Fruit fly (Drosophila melanogaster) whole organism, prepupa: ENCODE results near the gene Setx.

Experiments
- Blimp-1 ChIP-seq: fragments of 200-800 bp; sonication (Bioruptor generic); optimal IDR thresholded peaks from 3 replicates; lab custom pipeline; 2017; ENCODE audit warnings: missing biosample characterization, missing genetic modification characterization, mild to moderate bottlenecking, moderate library complexity, missing genetic modification reagents
- CG10669 ChIP-seq: fragments of 200-800 bp; sonication (Bioruptor generic); optimal IDR thresholded peaks from 3 replicates; lab custom pipeline; 2018; ENCODE audit warnings: missing biosample characterization, mild to moderate bottlenecking, missing genetic modification characterization, moderate library complexity
- CG11294 ChIP-seq: fragments of 200-800 bp; sonication (Bioruptor generic); IDR thresholded peaks from 2 replicates; pipeline ENCODE4 v1.3.6; 2022; ENCODE audit warnings: missing biosample characterization, missing genetic modification characterization
- CG11762 ChIP-seq: fragments of 200-800 bp; sonication (Bioruptor generic); optimal IDR thresholded peaks from 3 replicates; lab custom pipeline; 2016; ENCODE audit warnings: missing biosample characterization, missing genetic modification characterization; ENCODE audit not compliant: insufficient read depth
- CG11902 ChIP-seq: fragments of 200-800 bp; sonication (Bioruptor generic); optimal IDR thresholded peaks from 3 replicates; lab custom pipeline; 2016; ENCODE audit warnings: missing biosample characterization, missing genetic modification characterization
- CG15336 ChIP-seq: fragments of 200-800 bp; sonication (Bioruptor generic); IDR thresholded peaks from 2 replicates; pipeline ENCODE4 v1.3.6; 2022; ENCODE audit warnings: missing biosample characterization, missing genetic modification characterization
- CG16779 ChIP-seq: fragments of 200-800 bp; sonication (Bioruptor generic); optimal IDR thresholded peaks from 3 replicates; lab custom pipeline; 2017; ENCODE audit warnings: missing biosample characterization, mild to moderate bottlenecking, missing genetic modification characterization
- CG32006 ChIP-seq: fragments of 200-800 bp; sonication (Bioruptor generic); optimal IDR thresholded peaks from 3 replicates; lab custom pipeline; 2017; ENCODE audit warnings: missing biosample characterization, mild to moderate bottlenecking, missing genetic modification characterization
- CG34406 ChIP-seq: fragments of 200-800 bp; sonication (Bioruptor generic); optimal IDR thresholded peaks from 3 replicates; lab custom pipeline; 2016; ENCODE audit warnings: missing biosample characterization, missing genetic modification characterization
- CG3919 ChIP-seq: fragments of 200-800 bp; sonication (Bioruptor generic); optimal IDR thresholded peaks from 3 replicates; lab custom pipeline; 2016; ENCODE audit warnings: missing biosample characterization, missing genetic modification characterization
- CG4318 ChIP-seq: fragments of 200-800 bp; sonication (Bioruptor generic); optimal IDR thresholded peaks from 3 replicates; lab custom pipeline; 2017; ENCODE audit warnings: missing biosample characterization, mild to moderate bottlenecking, missing genetic modification characterization
- CG6163 ChIP-seq: fragments of 200-800 bp; sonication (Bioruptor generic); IDR thresholded peaks from 3 replicates; pipeline ENCODE4 v1.3.6; 2022; ENCODE audit warnings: missing biosample characterization, missing genetic modification characterization
- CG6276 ChIP-seq: fragments of 200-800 bp; sonication (Bioruptor generic); optimal IDR thresholded peaks from 2 replicates; lab custom pipeline; 2017; ENCODE audit warnings: missing biosample characterization, mild to moderate bottlenecking, missing genetic modification characterization
- CG6792 ChIP-seq: fragments of 200-800 bp; sonication (Bioruptor generic); optimal IDR thresholded peaks from 3 replicates; lab custom pipeline; 2016; ENCODE audit warnings: missing biosample characterization, missing genetic modification characterization
- CG6808 ChIP-seq: fragments of 200-800 bp; sonication (Bioruptor generic); optimal IDR thresholded peaks from 3 replicates; lab custom pipeline; 2017; ENCODE audit warnings: missing biosample characterization, missing genetic modification characterization, mild to moderate bottlenecking, moderate library complexity, missing genetic modification reagents
- CG7368 ChIP-seq: fragments of 200-800 bp; sonication (Bioruptor generic); optimal IDR thresholded peaks from 3 replicates; lab custom pipeline; 2016; ENCODE audit warnings: missing biosample characterization, missing genetic modification characterization
- CG8119 ChIP-seq: fragments of 200-800 bp; sonication (Bioruptor generic); IDR thresholded peaks from 3 replicates; pipeline ENCODE4 v1.3.6; 2022; ENCODE audit warnings: missing biosample characterization, missing genetic modification characterization
- CG8319 ChIP-seq: fragments of 200-800 bp; sonication (Bioruptor generic); optimal IDR thresholded peaks from 3 replicates; lab custom pipeline; 2016; ENCODE audit warnings: missing biosample characterization, missing genetic modification characterization
- CG8632 ChIP-seq: fragments of 200-800 bp; sonication (Bioruptor generic); optimal IDR thresholded peaks from 3 replicates; lab custom pipeline; 2016; ENCODE audit warnings: missing biosample characterization, missing genetic modification characterization
- Eip75B ChIP-seq: fragments of 200-800 bp; sonication (Bioruptor generic); optimal IDR thresholded peaks from 3 replicates; lab custom pipeline; 2016; ENCODE audit warnings: missing biosample characterization, missing genetic modification characterization
- Eip78C ChIP-seq: fragments of 200-800 bp; sonication (Bioruptor generic); peaks from one replicate; lab custom pipeline; 2016; ENCODE audit warnings: missing biosample characterization, missing genetic modification characterization
- Eip93F ChIP-seq: fragments of 200-800 bp; sonication (Bioruptor generic); optimal IDR thresholded peaks from 2 replicates; lab custom pipeline; 2016; ENCODE audit warnings: missing biosample characterization, mild to moderate bottlenecking, missing genetic modification characterization
- Ets21C ChIP-seq: fragments of 200-800 bp; sonication (Bioruptor generic); optimal IDR thresholded peaks from 3 replicates; lab custom pipeline; 2016; ENCODE audit warnings: missing biosample characterization, missing genetic modification characterization
- Ets96B ChIP-seq: fragments of 200-800 bp; optimal IDR thresholded peaks from 2 replicates; lab custom pipeline; 2019; ENCODE audit warnings: missing biosample characterization, mild to moderate bottlenecking, missing genetic modification characterization, moderate library complexity
- Gug ChIP-seq: fragments of 200-800 bp; sonication (Bioruptor generic); IDR thresholded peaks from 2 replicates; pipeline ENCODE4 v1.3.6; 2022; ENCODE audit warnings: missing biosample characterization, missing genetic modification characterization
- Hr39 ChIP-seq: fragments of 200-800 bp; sonication (Bioruptor generic); optimal IDR thresholded peaks from 2 replicates; lab custom pipeline; 2016; ENCODE audit warnings: missing biosample characterization, missing genetic modification characterization
- Lpt ChIP-seq: fragments of 200-800 bp; sonication (Bioruptor generic); optimal IDR thresholded peaks from 3 replicates; lab custom pipeline; 2016; ENCODE audit warnings: missing biosample characterization, missing genetic modification characterization
- Met ChIP-seq: fragments of 200-800 bp; sonication (Bioruptor generic); optimal IDR thresholded peaks from 3 replicates; lab custom pipeline; 2016; ENCODE audit warnings: missing biosample characterization, missing genetic modification characterization
- Sox102F ChIP-seq: fragments of 200-800 bp; sonication (Bioruptor generic); optimal IDR thresholded peaks from 2 replicates; lab custom pipeline; 2016; ENCODE audit warnings: missing biosample characterization, mild to moderate bottlenecking, missing genetic modification characterization
- Sox14 ChIP-seq: fragments of 200-800 bp; sonication (Bioruptor generic); optimal IDR thresholded peaks from 3 replicates; lab custom pipeline; 2016; ENCODE audit warnings: missing biosample characterization, missing genetic modification characterization
- Sox15 ChIP-seq: fragments of 200-800 bp; sonication (Bioruptor generic); optimal IDR thresholded peaks from 3 replicates; lab custom pipeline; 2016; ENCODE audit warnings: missing biosample characterization, missing genetic modification characterization
- cyc ChIP-seq: fragments of 200-800 bp; sonication (Bioruptor generic); optimal IDR thresholded peaks from 3 replicates; lab custom pipeline; 2016; ENCODE audit warnings: missing biosample characterization, missing genetic modification characterization
- eg ChIP-seq: fragments of 200-800 bp; sonication (Bioruptor generic); IDR thresholded peaks from 3 replicates; pipeline ENCODE4 v1.3.6; 2022; ENCODE audit warnings: missing biosample characterization, missing genetic modification characterization
- esn ChIP-seq: fragments of 200-800 bp; sonication (Bioruptor generic); optimal IDR thresholded peaks from 2 replicates; lab custom pipeline; 2016; ENCODE audit warnings: missing biosample characterization, mild to moderate bottlenecking, missing genetic modification characterization, moderate library complexity
- fd85E ChIP-seq: fragments of 200-800 bp; sonication (Bioruptor generic); optimal IDR thresholded peaks from 3 replicates; lab custom pipeline; 2016; ENCODE audit warnings: missing biosample characterization, missing genetic modification characterization
- net ChIP-seq: fragments of 200-800 bp; sonication (Bioruptor generic); optimal IDR thresholded peaks from 3 replicates; lab custom pipeline; 2016; ENCODE audit warnings: missing biosample characterization, missing genetic modification characterization
- salr ChIP-seq, 2 experiments: fragments of 200-800 bp; sonication (Bioruptor generic); optimal IDR thresholded peaks; 3 replicates each; lab custom pipeline; 2016 to 2018; ENCODE audit warnings: missing biosample characterization in 2 of 2, missing genetic modification characterization in 2 of 2, mild to moderate bottlenecking in 1 of 2
- spab ChIP-seq: fragments of 200-800 bp; sonication (Bioruptor generic); optimal IDR thresholded peaks from 2 replicates; lab custom pipeline; 2017; ENCODE audit warnings: missing biosample characterization, mild to moderate bottlenecking, missing genetic modification characterization, missing genetic modification reagents
- svp ChIP-seq: fragments of 200-800 bp; sonication (Bioruptor generic); peaks from one replicate; lab custom pipeline; 2016; ENCODE audit warnings: missing biosample characterization, missing genetic modification characterization
- vri ChIP-seq: fragments of 200-800 bp; sonication (Bioruptor generic); optimal IDR thresholded peaks from 3 replicates; lab custom pipeline; 2016; ENCODE audit warnings: missing biosample characterization, mild to moderate bottlenecking, missing genetic modification characterization

Gene Setx

DNA sequence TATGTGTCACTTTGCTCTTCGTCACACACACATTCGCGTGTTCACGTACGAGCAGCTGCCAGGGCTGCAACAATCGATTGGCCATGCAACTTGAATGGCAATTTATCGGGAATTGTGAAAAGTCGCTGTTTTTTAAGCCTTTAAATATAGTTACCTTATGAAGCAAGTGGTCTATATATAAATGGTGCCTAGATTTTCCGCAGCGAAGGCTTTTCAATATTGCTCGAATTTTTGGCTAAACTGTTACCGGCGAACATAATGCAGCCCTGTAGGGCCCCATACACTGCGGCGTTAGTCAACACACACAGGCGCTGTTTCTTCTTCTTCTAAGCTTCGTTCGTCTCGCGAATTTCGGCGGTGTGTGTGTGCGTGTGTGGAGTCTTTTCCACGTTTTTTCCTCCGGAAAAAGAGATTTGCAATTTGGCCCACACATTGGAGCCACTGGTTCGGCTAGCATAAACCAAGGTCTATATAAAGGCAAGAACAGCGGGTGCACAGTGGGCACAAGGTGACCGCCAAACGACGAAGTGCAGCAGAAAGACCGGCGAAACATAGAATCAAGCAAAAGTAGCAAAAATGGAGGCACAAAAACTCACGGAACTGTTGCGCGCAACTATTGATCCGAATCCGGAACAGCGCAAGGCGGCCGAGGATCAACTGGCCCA is 21.3 kb downstream of the Setx start, which contains the start of the genes Arp3 and msk (continued):
- TF ChIP-seq CG6792 (peak; percentile 67), Sox15 (GFP tag; lab: Kevin White, UChicago) (peak; percentile 64), CG11762 (peak; percentile 39), Ets96B (tag; lab: Kevin White, UChicago) (peak; percentile 51), Lpt (GFP tag; lab: Kevin White, UChicago) (peak; percentile 70), Ets21C (no peak), Eip78C (GFP tag; lab: Kevin White, UChicago) (no peak), Sox102F (no peak), spab (no peak), CG10669 (GFP tag; lab: Kevin White, UChicago) (no peak), CG34406 (GFP tag; lab: Kevin White, UChicago) (peak; percentile 61), Hr39 (GFP tag; lab: Kevin White, UChicago) (no peak)

dm6 chr3L:8110171-8110570 is 27.1 kb downstream of the Setx start, which contains the start of gene Nulp1:
Gene Nulp1 (plus strand): TSS chr3L:8110368.
- TF ChIP-seq esn (GFP tag; lab: Kevin White, UChicago) (peak; percentile 60), Blimp-1 (GFP tag; lab: Kevin White, UChicago) (peak; percentile 94), CG6163 (GFP tag; lab: Robert Waterston, UW) (0 out of 3 replicates have a peak, but pooled peaks have one; percentile 20), Eip78C (GFP tag; lab: Kevin White, UChicago) (no peak)

- no peak for TF ChIP-seq salr (GFP tag; optimal IDR thresholded peaks at IDR 0.05; lab: Kevin White, UChicago)
- no peak for TF ChIP-seq Gug
- TF ChIP-seq Hr39 (GFP tag; lab: Kevin White, UChicago), result no peak
- TF ChIP-seq esn (GFP tag; lab: Kevin White, UChicago), result no peak
These were observed 28.4 kb downstream of the Setx start, which contains the start of gene fan for dm6 chr3L:8108886-8109285. Gene fan (plus strand): TSS chr3L:8109132.

DNA sequence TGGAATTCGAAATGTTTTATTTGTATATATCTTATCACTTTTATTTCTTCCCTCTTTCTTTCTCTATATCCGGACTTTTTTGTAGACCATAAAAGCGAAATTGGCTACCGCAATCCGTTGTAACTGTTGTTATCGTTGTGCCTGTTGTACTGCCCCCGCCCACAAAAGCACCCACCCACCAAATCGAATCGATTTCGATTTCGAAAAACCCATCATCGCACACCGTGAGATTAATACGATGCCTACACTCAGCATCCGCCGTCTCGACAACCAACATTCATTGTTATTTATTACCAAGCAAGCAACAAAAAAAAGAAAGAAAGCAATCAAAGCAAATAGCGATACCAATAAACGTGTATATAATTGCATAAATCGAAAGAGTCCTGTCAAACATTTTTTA is 29.1 kb downstream of the Setx start:
- TF ChIP-seq CG6163 (GFP tag; lab: Robert Waterston, UW) (0 out of 3 replicates have a peak, but pooled peaks have one; percentile 13), cyc (GFP tag; lab: Kevin White, UChicago) (no peak)

dm6 chr3L:8097101-8097500 is 40.2 kb downstream of the Setx start:
- no peak for TF ChIP-seq svp (GFP tag; lab: Kevin White, UChicago)
- TF ChIP-seq vri (GFP tag; lab: Kevin White, UChicago), result peak; percentile 30
- TF ChIP-seq, all 60 proteins: peak for 1

DNA sequence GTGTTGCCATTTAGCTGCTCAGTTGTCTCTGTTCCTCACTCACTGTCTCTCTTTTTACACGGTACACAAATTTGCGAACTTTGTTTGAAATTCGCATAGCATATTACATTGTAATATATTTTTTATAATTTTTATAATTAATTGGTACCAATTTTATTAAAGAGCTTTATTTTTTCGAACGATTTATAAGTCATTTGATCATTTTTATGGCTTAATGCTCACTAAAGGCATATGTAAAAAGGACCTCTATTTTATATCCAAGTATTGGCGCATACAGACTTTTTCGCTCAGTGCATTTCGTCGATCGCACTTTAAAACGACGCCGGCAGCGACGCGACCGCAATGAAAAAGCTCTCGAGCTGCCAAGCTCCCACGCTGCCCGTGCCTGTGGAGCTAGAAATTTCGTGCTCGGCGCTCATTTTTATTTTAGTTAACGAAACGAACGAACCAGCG is 41.2 kb downstream of the Setx start:
- TF ChIP-seq CG16779 (tag; lab: Kevin White, UChicago) (peak; percentile 92), CG6276 (GFP tag; lab: Kevin White, UChicago) (peak; percentile 97), CG7368 (GFP tag; lab: Kevin White, UChicago) (peak; percentile 90), CG15336 (GFP tag; lab: Robert Waterston, UW) (peak; percentile 97), CG32006 (GFP tag; lab: Kevin White, UChicago) (peak; percentile 99), eg (GFP tag; lab: Robert Waterston, UW) (peak; percentile 95), CG8319 (GFP tag; lab: Kevin White, UChicago) (peak; percentile 78), Eip75B (GFP tag; lab: Kevin White, UChicago) (peak; percentile 85), CG34406 (GFP tag; lab: Kevin White, UChicago) (peak; percentile 94), Lpt (GFP tag; lab: Kevin White, UChicago) (peak; percentile 97), Met (GFP tag; lab: Kevin White, UChicago) (peak; percentile 83), CG11902 (peak; percentile 87), net (GFP tag; lab: Kevin White, UChicago) (peak; percentile 96), Eip93F (GFP tag; lab: Kevin White, UChicago) (peak; percentile 74), CG8632 (GFP tag; lab: Kevin White, UChicago) (peak; percentile 93), CG8119 (peak; percentile 98), CG6792 (peak; percentile 92), Gug (peak; percentile 95), fd85E (GFP tag; lab: Kevin White, UChicago) (peak; percentile 54), vri (GFP tag; lab: Kevin White, UChicago) (peak; percentile 77), Sox14 (GFP tag; lab: Kevin White, UChicago) (peak; percentile 87), CG3919 (peak; percentile 86), cyc (GFP tag; lab: Kevin White, UChicago) (peak; percentile 83), CG4318 (peak; percentile 94), CG11294 (peak; percentile 96), CG6808 (GFP tag; lab: Kevin White, UChicago) (peak; percentile 78)
